Fruit fly (Drosophila melanogaster) whole organism, prepupa: ENCODE measurements around the gene Vps15.

Source experiments
- Blimp-1 ChIP-seq: fragments of 200-800 bp; sonication (Bioruptor generic); optimal IDR thresholded peaks from 3 replicates; lab custom pipeline; 2017; ENCODE audit warnings: missing biosample characterization, missing genetic modification characterization, mild to moderate bottlenecking, moderate library complexity, missing genetic modification reagents
- CG10669 ChIP-seq: fragments of 200-800 bp; sonication (Bioruptor generic); optimal IDR thresholded peaks from 3 replicates; lab custom pipeline; 2018; ENCODE audit warnings: missing biosample characterization, mild to moderate bottlenecking, missing genetic modification characterization, moderate library complexity
- CG11294 ChIP-seq: fragments of 200-800 bp; sonication (Bioruptor generic); IDR thresholded peaks from 2 replicates; pipeline ENCODE4 v1.3.6; 2022; ENCODE audit warnings: missing biosample characterization, missing genetic modification characterization
- CG11762 ChIP-seq: fragments of 200-800 bp; sonication (Bioruptor generic); optimal IDR thresholded peaks from 3 replicates; lab custom pipeline; 2016; ENCODE audit warnings: missing biosample characterization, missing genetic modification characterization; ENCODE audit not compliant: insufficient read depth
- CG11902 ChIP-seq: fragments of 200-800 bp; sonication (Bioruptor generic); optimal IDR thresholded peaks from 3 replicates; lab custom pipeline; 2016; ENCODE audit warnings: missing biosample characterization, missing genetic modification characterization
- CG15336 ChIP-seq: fragments of 200-800 bp; sonication (Bioruptor generic); IDR thresholded peaks from 2 replicates; pipeline ENCODE4 v1.3.6; 2022; ENCODE audit warnings: missing biosample characterization, missing genetic modification characterization
- CG1621 ChIP-seq: fragments of 200-800 bp; sonication (Bioruptor generic); optimal IDR thresholded peaks from 3 replicates; lab custom pipeline; 2018; ENCODE audit warnings: missing biosample characterization, mild to moderate bottlenecking, missing genetic modification characterization
- CG31627 ChIP-seq: fragments of 200-800 bp; sonication (Bioruptor generic); optimal IDR thresholded peaks from 3 replicates; lab custom pipeline; 2016; ENCODE audit warnings: missing biosample characterization, missing genetic modification characterization
- CG32006 ChIP-seq: fragments of 200-800 bp; sonication (Bioruptor generic); optimal IDR thresholded peaks from 3 replicates; lab custom pipeline; 2017; ENCODE audit warnings: missing biosample characterization, mild to moderate bottlenecking, missing genetic modification characterization
- CG3919 ChIP-seq: fragments of 200-800 bp; sonication (Bioruptor generic); optimal IDR thresholded peaks from 3 replicates; lab custom pipeline; 2016; ENCODE audit warnings: missing biosample characterization, missing genetic modification characterization
- CG6163 ChIP-seq: fragments of 200-800 bp; sonication (Bioruptor generic); IDR thresholded peaks from 3 replicates; pipeline ENCODE4 v1.3.6; 2022; ENCODE audit warnings: missing biosample characterization, missing genetic modification characterization
- CG6276 ChIP-seq: fragments of 200-800 bp; sonication (Bioruptor generic); optimal IDR thresholded peaks from 2 replicates; lab custom pipeline; 2017; ENCODE audit warnings: missing biosample characterization, mild to moderate bottlenecking, missing genetic modification characterization
- CG6792 ChIP-seq: fragments of 200-800 bp; sonication (Bioruptor generic); optimal IDR thresholded peaks from 3 replicates; lab custom pipeline; 2016; ENCODE audit warnings: missing biosample characterization, missing genetic modification characterization
- CG6854 ChIP-seq: fragments of 200-800 bp; sonication (Bioruptor generic); optimal IDR thresholded peaks from 2 replicates; lab custom pipeline; 2017; ENCODE audit warnings: missing biosample characterization, mild to moderate bottlenecking, missing genetic modification characterization
- CG7368 ChIP-seq: fragments of 200-800 bp; sonication (Bioruptor generic); optimal IDR thresholded peaks from 3 replicates; lab custom pipeline; 2016; ENCODE audit warnings: missing biosample characterization, missing genetic modification characterization
- CG8119 ChIP-seq: fragments of 200-800 bp; sonication (Bioruptor generic); IDR thresholded peaks from 3 replicates; pipeline ENCODE4 v1.3.6; 2022; ENCODE audit warnings: missing biosample characterization, missing genetic modification characterization
- CG8319 ChIP-seq: fragments of 200-800 bp; sonication (Bioruptor generic); optimal IDR thresholded peaks from 3 replicates; lab custom pipeline; 2016; ENCODE audit warnings: missing biosample characterization, missing genetic modification characterization
- CG8632 ChIP-seq: fragments of 200-800 bp; sonication (Bioruptor generic); optimal IDR thresholded peaks from 3 replicates; lab custom pipeline; 2016; ENCODE audit warnings: missing biosample characterization, missing genetic modification characterization
- CG9139 ChIP-seq: fragments of 200-800 bp; sonication (Bioruptor generic); optimal IDR thresholded peaks from 3 replicates; lab custom pipeline; 2017; ENCODE audit warnings: missing biosample characterization, mild to moderate bottlenecking, missing genetic modification characterization
- Eip75B ChIP-seq: fragments of 200-800 bp; sonication (Bioruptor generic); optimal IDR thresholded peaks from 3 replicates; lab custom pipeline; 2016; ENCODE audit warnings: missing biosample characterization, missing genetic modification characterization
- Eip78C ChIP-seq: fragments of 200-800 bp; sonication (Bioruptor generic); peaks from one replicate; lab custom pipeline; 2016; ENCODE audit warnings: missing biosample characterization, missing genetic modification characterization
- Eip93F ChIP-seq: fragments of 200-800 bp; sonication (Bioruptor generic); optimal IDR thresholded peaks from 2 replicates; lab custom pipeline; 2016; ENCODE audit warnings: missing biosample characterization, mild to moderate bottlenecking, missing genetic modification characterization
- Ets21C ChIP-seq: fragments of 200-800 bp; sonication (Bioruptor generic); optimal IDR thresholded peaks from 3 replicates; lab custom pipeline; 2016; ENCODE audit warnings: missing biosample characterization, missing genetic modification characterization
- Ets96B ChIP-seq: fragments of 200-800 bp; optimal IDR thresholded peaks from 2 replicates; lab custom pipeline; 2019; ENCODE audit warnings: missing biosample characterization, mild to moderate bottlenecking, missing genetic modification characterization, moderate library complexity
- Hr38 ChIP-seq: sonication (Bioruptor generic); optimal IDR thresholded peaks from 2 replicates; lab custom pipeline; 2016; ENCODE audit warnings: missing biosample characterization, missing genetic modification characterization
- Hr39 ChIP-seq: fragments of 200-800 bp; sonication (Bioruptor generic); optimal IDR thresholded peaks from 2 replicates; lab custom pipeline; 2016; ENCODE audit warnings: missing biosample characterization, missing genetic modification characterization
- Hr4 ChIP-seq: fragments of 200-800 bp; sonication (Bioruptor generic); optimal IDR thresholded peaks from 3 replicates; lab custom pipeline; 2016; ENCODE audit warnings: missing biosample characterization, missing genetic modification characterization
- Lpt ChIP-seq: fragments of 200-800 bp; sonication (Bioruptor generic); optimal IDR thresholded peaks from 3 replicates; lab custom pipeline; 2016; ENCODE audit warnings: missing biosample characterization, missing genetic modification characterization
- Met ChIP-seq: fragments of 200-800 bp; sonication (Bioruptor generic); optimal IDR thresholded peaks from 3 replicates; lab custom pipeline; 2016; ENCODE audit warnings: missing biosample characterization, missing genetic modification characterization
- OdsH ChIP-seq: fragments of 200-800 bp; sonication (Bioruptor generic); optimal IDR thresholded peaks from 3 replicates; lab custom pipeline; 2016; ENCODE audit warnings: missing biosample characterization, missing genetic modification characterization
- Smox ChIP-seq: fragments of 200-800 bp; sonication (Bioruptor generic); optimal IDR thresholded peaks from 3 replicates; lab custom pipeline; 2016; ENCODE audit warnings: missing biosample characterization, missing genetic modification characterization
- Sox102F ChIP-seq: fragments of 200-800 bp; sonication (Bioruptor generic); optimal IDR thresholded peaks from 2 replicates; lab custom pipeline; 2016; ENCODE audit warnings: missing biosample characterization, mild to moderate bottlenecking, missing genetic modification characterization
- Sox14 ChIP-seq: fragments of 200-800 bp; sonication (Bioruptor generic); optimal IDR thresholded peaks from 3 replicates; lab custom pipeline; 2016; ENCODE audit warnings: missing biosample characterization, missing genetic modification characterization
- Sox15 ChIP-seq: fragments of 200-800 bp; sonication (Bioruptor generic); optimal IDR thresholded peaks from 3 replicates; lab custom pipeline; 2016; ENCODE audit warnings: missing biosample characterization, missing genetic modification characterization
- achi ChIP-seq: fragments of 200-800 bp; sonication (Bioruptor generic); optimal IDR thresholded peaks from 3 replicates; lab custom pipeline; 2016; ENCODE audit warnings: missing biosample characterization, missing genetic modification characterization
- acj6 ChIP-seq: fragments of 200-800 bp; sonication (Bioruptor generic); optimal IDR thresholded peaks from 3 replicates; lab custom pipeline; 2016; ENCODE audit warnings: missing biosample characterization, missing genetic modification characterization
- dac ChIP-seq: fragments of 200-800 bp; sonication (Bioruptor generic); optimal IDR thresholded peaks from 2 replicates; lab custom pipeline; 2017; ENCODE audit warnings: missing biosample characterization, mild to moderate bottlenecking, missing genetic modification characterization
- dsx ChIP-seq: fragments of 200-800 bp; optimal IDR thresholded peaks from 3 replicates; lab custom pipeline; 2019; ENCODE audit warnings: missing biosample characterization, mild to moderate bottlenecking, missing genetic modification characterization, moderate library complexity; ENCODE audit not compliant: poor library complexity, severe bottlenecking
- eg ChIP-seq: fragments of 200-800 bp; sonication (Bioruptor generic); IDR thresholded peaks from 3 replicates; pipeline ENCODE4 v1.3.6; 2022; ENCODE audit warnings: missing biosample characterization, missing genetic modification characterization
- esn ChIP-seq: fragments of 200-800 bp; sonication (Bioruptor generic); optimal IDR thresholded peaks from 2 replicates; lab custom pipeline; 2016; ENCODE audit warnings: missing biosample characterization, mild to moderate bottlenecking, missing genetic modification characterization, moderate library complexity
- fd59A ChIP-seq: fragments of 200-800 bp; sonication (Bioruptor generic); optimal IDR thresholded peaks from 2 replicates; lab custom pipeline; 2017; ENCODE audit warnings: missing biosample characterization, mild to moderate bottlenecking, missing genetic modification characterization, missing genetic modification reagents
- lz ChIP-seq: fragments of 200-800 bp; sonication (Bioruptor generic); optimal IDR thresholded peaks from 3 replicates; lab custom pipeline; 2016; ENCODE audit warnings: missing biosample characterization, missing genetic modification characterization
- net ChIP-seq: fragments of 200-800 bp; sonication (Bioruptor generic); optimal IDR thresholded peaks from 3 replicates; lab custom pipeline; 2016; ENCODE audit warnings: missing biosample characterization, missing genetic modification characterization
- pdm3 ChIP-seq: fragments of 200-800 bp; sonication (Bioruptor generic); optimal IDR thresholded peaks from 3 replicates; lab custom pipeline; 2016; ENCODE audit warnings: missing biosample characterization, missing genetic modification characterization
- salr ChIP-seq, 2 experiments: fragments of 200-800 bp; sonication (Bioruptor generic); optimal IDR thresholded peaks; 3 replicates each; lab custom pipeline; 2016 to 2018; ENCODE audit warnings: missing biosample characterization in 2 of 2, missing genetic modification characterization in 2 of 2, mild to moderate bottlenecking in 1 of 2
- spab ChIP-seq: fragments of 200-800 bp; sonication (Bioruptor generic); optimal IDR thresholded peaks from 2 replicates; lab custom pipeline; 2017; ENCODE audit warnings: missing biosample characterization, mild to moderate bottlenecking, missing genetic modification characterization, missing genetic modification reagents
- ss ChIP-seq, 2 experiments: fragments of 200-800 bp; sonication (Bioruptor generic); optimal IDR thresholded peaks; 2 replicates in 1 of 2; 3 replicates in 1 of 2; lab custom pipeline; 2017 to 2018; ENCODE audit warnings: mild to moderate bottlenecking in 2 of 2, missing biosample characterization in 2 of 2, missing genetic modification characterization in 2 of 2, moderate library complexity in 1 of 2
- svp ChIP-seq: fragments of 200-800 bp; sonication (Bioruptor generic); peaks from one replicate; lab custom pipeline; 2016; ENCODE audit warnings: missing biosample characterization, missing genetic modification characterization
- vri ChIP-seq: fragments of 200-800 bp; sonication (Bioruptor generic); optimal IDR thresholded peaks from 3 replicates; lab custom pipeline; 2016; ENCODE audit warnings: missing biosample characterization, mild to moderate bottlenecking, missing genetic modification characterization

The Vps15 gene

dm6 chr3R:9251543-9251942 lies 5.9 kb upstream of the Vps15 start, which contains the start of gene St2:
TSS of gene St2 (plus strand) at chr3R:9251843.
- TF ChIP-seq Eip78C (GFP tag; lab: Kevin White, UChicago) (peak; percentile 43), svp (GFP tag; lab: Kevin White, UChicago) (no peak), CG32006 (GFP tag; lab: Kevin White, UChicago) (no peak), fd59A (GFP tag; lab: Kevin White, UChicago) (no peak), CG9139 (GFP tag; lab: Kevin White, UChicago) (no peak)

dm6 chr3R:9250868-9251267 lies 5.2 kb upstream of the Vps15 start:
- TF ChIP-seq acj6 (GFP tag; lab: Kevin White, UChicago) = peak; percentile 88
- TF ChIP-seq Lpt (GFP tag; lab: Kevin White, UChicago) = peak; percentile 87
- peak; percentile 85 for TF ChIP-seq Ets21C (GFP tag; lab: Kevin White, UChicago)
- peak; percentile 89 for TF ChIP-seq Eip75B (GFP tag; lab: Kevin White, UChicago)
- TF ChIP-seq fd59A (GFP tag; lab: Kevin White, UChicago) = no peak
- TF ChIP-seq CG10669 (GFP tag; lab: Kevin White, UChicago) = peak; percentile 71
- TF ChIP-seq Hr39 (GFP tag; lab: Kevin White, UChicago) = peak; percentile 94
- TF ChIP-seq Sox14 (GFP tag; lab: Kevin White, UChicago) = peak; percentile 89
- TF ChIP-seq Ets96B (tag; lab: Kevin White, UChicago) = peak; percentile 67
- peak; percentile 91 for TF ChIP-seq CG15336
- TF ChIP-seq Met (GFP tag; lab: Kevin White, UChicago) = peak; percentile 95
- peak; percentile 92 for TF ChIP-seq Sox102F
- TF ChIP-seq achi (GFP tag; lab: Kevin White, UChicago) = peak; percentile 88
- TF ChIP-seq Sox15 (GFP tag; lab: Kevin White, UChicago) = peak; percentile 77
- peak; percentile 94 for TF ChIP-seq CG31627 (GFP tag; lab: Kevin White, UChicago)
- TF ChIP-seq CG8119 = peak; percentile 91
- peak; percentile 71 for TF ChIP-seq CG11762 (GFP tag; lab: Kevin White, UChicago)
- TF ChIP-seq salr (GFP tag; optimal IDR thresholded peaks at IDR 0.05; lab: Kevin White, UChicago) = peak; percentile 51 to 73
- peak; percentile 94 for TF ChIP-seq esn (GFP tag; lab: Kevin White, UChicago)
- TF ChIP-seq Eip78C (GFP tag; lab: Kevin White, UChicago) = peak; percentile 96
- peak; percentile 87 for TF ChIP-seq pdm3 (GFP tag; lab: Kevin White, UChicago)
- peak; percentile 54 for TF ChIP-seq CG1621 (tag; lab: Kevin White, UChicago)
- peak; percentile 84 for TF ChIP-seq Eip93F (GFP tag; lab: Kevin White, UChicago)
- peak; percentile 92 for TF ChIP-seq CG32006 (GFP tag; lab: Kevin White, UChicago)
- TF ChIP-seq Smox (GFP tag; lab: Kevin White, UChicago) = peak; percentile 92
- peak; percentile 70 for TF ChIP-seq CG11902
- peak; percentile 76 for TF ChIP-seq CG11294 (GFP tag; lab: Robert Waterston, UW)
- peak; percentile 93; the same call in 2 of the 3 replicates for TF ChIP-seq eg
- peak; percentile 92 for TF ChIP-seq Hr4 (GFP tag; lab: Kevin White, UChicago)
- TF ChIP-seq Hr38 = no peak
- TF ChIP-seq CG6163 = peak; percentile 93
- peak; percentile 86 for TF ChIP-seq CG6854 (GFP tag; lab: Kevin White, UChicago)
- TF ChIP-seq spab (GFP tag; lab: Kevin White, UChicago) = no peak
- peak; percentile 86 for TF ChIP-seq OdsH (GFP tag; lab: Kevin White, UChicago)
- peak; percentile 79 for TF ChIP-seq CG8632 (GFP tag; lab: Kevin White, UChicago)
- peak; percentile 67 for TF ChIP-seq Blimp-1 (GFP tag; lab: Kevin White, UChicago)
- TF ChIP-seq CG7368 (GFP tag; lab: Kevin White, UChicago) = peak; percentile 72
- TF ChIP-seq CG8319 = peak; percentile 71
- no peak for TF ChIP-seq vri
- TF ChIP-seq CG3919 (GFP tag; lab: Kevin White, UChicago) = peak; percentile 91
- TF ChIP-seq CG6792 (GFP tag; lab: Kevin White, UChicago) = peak; percentile 89
- TF ChIP-seq svp (GFP tag; lab: Kevin White, UChicago) = no peak
- peak; percentile 56 for TF ChIP-seq dsx (GFP tag; lab: Kevin White, UChicago)
- peak; percentile 92 for TF ChIP-seq lz (GFP tag; lab: Kevin White, UChicago)
- no peak for TF ChIP-seq CG6276 (GFP tag; lab: Kevin White, UChicago)
- peak; percentile 79 for TF ChIP-seq dac
- peak; percentile 84 for TF ChIP-seq net (GFP tag; lab: Kevin White, UChicago)
- TF ChIP-seq ss (GFP tag; optimal IDR thresholded peaks at IDR 0.05; lab: Kevin White, UChicago) = peak; percentile 44 to 47
